Worm (Caenorhabditis elegans) whole organism, young adult: ENCODE measurements around the gene srh-62.

Experiments used
- F22D6.2 ChIP-seq: sonication (generic microtip); optimal IDR thresholded peaks from 2 replicates; lab custom pipeline; 2016; ENCODE audit warnings: mild to moderate bottlenecking, missing genetic modification characterization, missing compliant biosample characterization
- F23B12.7 ChIP-seq: sonication (generic microtip); optimal IDR thresholded peaks from 2 replicates; lab custom pipeline; 2017; ENCODE audit warnings: missing genetic modification characterization, mild to moderate bottlenecking, missing compliant biosample characterization, antibody characterized with exemption, moderate library complexity; ENCODE audit not compliant: insufficient read depth
- F39B2.1 ChIP-seq: fragments of 200-800 bp; sonication (Bioruptor generic); IDR thresholded peaks from 2 replicates; pipeline ENCODE4 v1.3.6; 2022; ENCODE audit warnings: missing genetic modification reagents, missing genetic modification characterization, missing compliant biosample characterization
- F49E8.2 ChIP-seq: sonication (generic microtip); optimal IDR thresholded peaks from 3 replicates; lab custom pipeline; 2017; ENCODE audit warnings: missing genetic modification characterization, mild to moderate bottlenecking, missing compliant biosample characterization, antibody characterized with exemption, moderate library complexity; ENCODE audit not compliant: insufficient read depth
- T26A5.8 ChIP-seq: sonication (generic microtip); optimal IDR thresholded peaks from 2 replicates; lab custom pipeline; 2016; ENCODE audit warnings: missing genetic modification characterization, missing compliant biosample characterization
- Y67H2A.10 ChIP-seq: fragments of 200-800 bp; sonication (Bioruptor generic); conservative IDR thresholded peaks from 2 replicates; pipeline ENCODE4 v1.3.6; 2022; ENCODE audit warnings: missing genetic modification reagents, missing genetic modification characterization, missing compliant biosample characterization
- Y95B8A.8 ChIP-seq: fragments of 200-800 bp; sonication (Bioruptor generic); IDR thresholded peaks from 2 replicates; pipeline ENCODE4 v1.3.6; 2022; ENCODE audit warnings: missing genetic modification reagents, missing genetic modification characterization, missing compliant biosample characterization
- ZK185.1 ChIP-seq: sonication (generic microtip); optimal IDR thresholded peaks from 2 replicates; lab custom pipeline; 2016; ENCODE audit warnings: mild to moderate bottlenecking, missing genetic modification characterization, missing compliant biosample characterization; ENCODE audit not compliant: poor library complexity, severe bottlenecking
- ama-1 ChIP-seq, 3 experiments: fragments of 150-350 bp in 1 of 3; sonication (generic microtip) in 2 of 3; optimal IDR thresholded peaks; 2 replicates each; lab custom pipeline; 2014 to 2018; ENCODE audit warnings: missing biosample characterization in 2 of 3, missing genetic modification characterization in 2 of 3, missing genetic modification reagents in 2 of 3
- bed-1 ChIP-seq: fragments of 200-800 bp; sonication (Bioruptor generic); IDR thresholded peaks from 2 replicates; pipeline ENCODE4 v1.3.6; 2022; ENCODE audit warnings: missing genetic modification reagents, missing genetic modification characterization, missing compliant biosample characterization
- ccch-3 ChIP-seq: fragments of 200-800 bp; sonication (Bioruptor generic); optimal IDR thresholded peaks from 2 replicates; lab custom pipeline; 2018; ENCODE audit warnings: mild to moderate bottlenecking, missing genetic modification characterization, missing compliant biosample characterization
- chd-7 ChIP-seq: sonication (generic microtip); optimal IDR thresholded peaks from 2 replicates; lab custom pipeline; 2016; ENCODE audit warnings: mild to moderate bottlenecking, missing genetic modification characterization, moderate library complexity, missing compliant biosample characterization
- die-1 ChIP-seq: sonication (generic microtip); optimal IDR thresholded peaks from 2 replicates; lab custom pipeline; 2016; ENCODE audit warnings: missing genotype, mild to moderate bottlenecking, missing genetic modification characterization, missing compliant biosample characterization
- dpl-1 ChIP-seq: fragments of 150-350 bp; optimal IDR thresholded peaks from 2 replicates; lab custom pipeline; 2014; ENCODE audit warnings: missing biosample characterization, missing genetic modification reagents, missing genetic modification characterization
- efl-1 ChIP-seq: fragments of 150-350 bp; optimal IDR thresholded peaks from 2 replicates; lab custom pipeline; 2014; ENCODE audit warnings: missing biosample characterization, missing genetic modification reagents, missing genetic modification characterization
- egl-18 ChIP-seq: fragments of 200-800 bp; sonication (Bioruptor generic); IDR thresholded peaks from 2 replicates; pipeline ENCODE4 v1.3.6; 2022; ENCODE audit warnings: missing genetic modification reagents, missing genetic modification characterization, missing compliant biosample characterization
- ets-4 ChIP-seq: fragments of 200-800 bp; sonication (Bioruptor generic); optimal IDR thresholded peaks from 2 replicates; lab custom pipeline; 2018; ENCODE audit warnings: mild to moderate bottlenecking, missing genetic modification characterization, missing compliant biosample characterization
- fkh-3 ChIP-seq: sonication (generic microtip); optimal IDR thresholded peaks from 2 replicates; lab custom pipeline; 2016; ENCODE audit warnings: mild to moderate bottlenecking, missing genetic modification characterization, missing compliant biosample characterization
- hlh-26 ChIP-seq: fragments of 200-800 bp; sonication (Bioruptor generic); conservative IDR thresholded peaks from 2 replicates; pipeline ENCODE4 v1.3.6; 2022; ENCODE audit warnings: missing genetic modification reagents, missing genetic modification characterization, missing compliant biosample characterization
- hmg-20 ChIP-seq: fragments of 200-800 bp; sonication (Bioruptor generic); IDR thresholded peaks from 2 replicates; pipeline ENCODE4 v1.3.6; 2022; ENCODE audit warnings: missing genetic modification reagents, missing genetic modification characterization, missing compliant biosample characterization
- hrde-1 ChIP-seq: sonication (generic microtip); optimal IDR thresholded peaks from 2 replicates; lab custom pipeline; 2016; ENCODE audit warnings: missing genetic modification characterization, mild to moderate bottlenecking, missing compliant biosample characterization, moderate library complexity, missing genotype, missing genetic modification reagents, borderline replicate concordance
- let-526 ChIP-seq: fragments of 200-800 bp; sonication (Bioruptor generic); IDR thresholded peaks from 2 replicates; pipeline ENCODE4 v1.3.6; 2022; ENCODE audit warnings: missing genetic modification reagents, missing genetic modification characterization, missing compliant biosample characterization
- let-607 ChIP-seq, 2 experiments: fragments of 200-800 bp in 1 of 2; sonication (Bioruptor generic) in 1 of 2; sonication (generic microtip) in 1 of 2; optimal IDR thresholded peaks; 2 replicates each; lab custom pipeline; 2016 to 2018; ENCODE audit warnings: mild to moderate bottlenecking in 2 of 2, missing compliant biosample characterization in 2 of 2, missing genetic modification characterization in 2 of 2, moderate library complexity in 2 of 2, missing genotype in 1 of 2
- lin-35 ChIP-seq, 3 experiments: fragments of 150-350 bp in 2 of 3; sonication (generic microtip) in 1 of 3; optimal IDR thresholded peaks; 2 replicates each; lab custom pipeline; 2014 to 2018; ENCODE audit warnings: missing biosample characterization in 3 of 3, missing genetic modification characterization in 3 of 3, missing genetic modification reagents in 3 of 3
- madf-8 ChIP-seq: fragments of 200-800 bp; sonication (Bioruptor generic); conservative IDR thresholded peaks from 2 replicates; pipeline ENCODE4 v1.3.6; 2022; ENCODE audit warnings: missing genetic modification reagents, missing genetic modification characterization, missing compliant biosample characterization
- mxl-1 ChIP-seq: sonication (generic microtip); optimal IDR thresholded peaks from 2 replicates; lab custom pipeline; 2016; ENCODE audit warnings: missing genetic modification characterization, missing compliant biosample characterization
- nhr-90 ChIP-seq: sonication (generic microtip); optimal IDR thresholded peaks from 2 replicates; lab custom pipeline; 2016; ENCODE audit warnings: missing genotype, mild to moderate bottlenecking, missing genetic modification characterization, missing compliant biosample characterization
- rcor-1 ChIP-seq: fragments of 200-800 bp; sonication (Bioruptor generic); IDR thresholded peaks from 2 replicates; pipeline ENCODE4 v1.3.6; 2022; ENCODE audit warnings: missing genetic modification reagents, missing genetic modification characterization, missing compliant biosample characterization
- rpc-1 ChIP-seq, 2 experiments: fragments of 150-350 bp in 1 of 2; sonication (generic microtip) in 1 of 2; optimal IDR thresholded peaks; 2 replicates each; lab custom pipeline; 2014 to 2018; ENCODE audit warnings: missing biosample characterization in 1 of 2, missing genetic modification characterization in 1 of 2, missing genetic modification reagents in 1 of 2, missing genotype in 1 of 2
- sea-2 ChIP-seq: fragments of 200-800 bp; sonication (Bioruptor generic); IDR thresholded peaks from 2 replicates; pipeline ENCODE4 v1.3.6; 2022; ENCODE audit warnings: missing genetic modification characterization, missing compliant biosample characterization
- snpc-1.3 ChIP-seq: sonication (generic microtip); optimal IDR thresholded peaks from 2 replicates; lab custom pipeline; 2017; ENCODE audit warnings: missing genetic modification characterization, mild to moderate bottlenecking, missing compliant biosample characterization, antibody characterized with exemption, moderate library complexity, missing genotype, missing genetic modification reagents; ENCODE audit not compliant: insufficient read depth
- somi-1 ChIP-seq: fragments of 200-800 bp; sonication (Bioruptor generic); optimal IDR thresholded peaks from 2 replicates; lab custom pipeline; 2018; ENCODE audit warnings: mild to moderate bottlenecking, missing genetic modification characterization, missing compliant biosample characterization
- tbp1 ChIP-seq: fragments of 200-800 bp; sonication (Bioruptor generic); optimal IDR thresholded peaks from 2 replicates; lab custom pipeline; 2018; ENCODE audit warnings: mild to moderate bottlenecking, missing genetic modification characterization, missing compliant biosample characterization
- unc-130 ChIP-seq: sonication (generic microtip); optimal IDR thresholded peaks from 2 replicates; lab custom pipeline; 2016; ENCODE audit warnings: missing genetic modification reagents, missing genetic modification characterization, missing compliant biosample characterization
- xnd-1 ChIP-seq: sonication (generic microtip); optimal IDR thresholded peaks from 2 replicates; lab custom pipeline; 2016; ENCODE audit warnings: missing genotype, missing genetic modification reagents, missing genetic modification characterization, missing compliant biosample characterization
- zfh-2 ChIP-seq: fragments of 200-800 bp; sonication (Bioruptor generic); conservative IDR thresholded peaks from 2 replicates; pipeline ENCODE4 v1.3.6; 2022; ENCODE audit warnings: missing genetic modification reagents, missing genetic modification characterization, missing compliant biosample characterization

Gene srh-62

DNA sequence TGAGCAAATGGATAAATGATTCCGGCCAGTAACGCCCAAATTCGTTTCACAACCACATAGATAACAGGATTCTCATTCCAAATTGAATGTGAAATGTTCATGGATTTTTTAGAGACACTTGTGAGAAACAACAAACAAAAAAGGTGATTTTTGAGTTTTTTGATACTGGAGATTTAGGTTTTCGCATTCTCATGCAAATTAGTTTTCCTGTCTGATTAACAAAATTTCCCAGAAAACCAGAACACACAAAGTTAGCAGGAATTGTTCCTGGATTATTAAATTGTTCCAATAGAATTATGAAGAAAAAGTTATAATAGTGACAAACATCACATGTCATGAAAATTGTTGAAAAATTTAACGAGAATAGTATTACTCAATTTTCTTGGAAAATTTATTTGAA lies 40.3 kb upstream of the srh-62 start, which contains the start of gene srh-33:
TSS of gene srh-33 (minus strand) at position 101 of the 400 bp plus-strand sequence.
- TF ChIP-seq madf-8 (no peak), somi-1 (GFP tag; lab: Kevin White, UChicago) (no peak), egl-18 (GFP tag; lab: Robert Waterston, UW) (no peak), F49E8.2 (tag; lab: Kevin White, UChicago) (no peak), ets-4 (GFP tag; lab: Kevin White, UChicago) (no peak), unc-130 (no peak), let-526 (GFP tag; lab: Robert Waterston, UW) (no peak), bed-1 (GFP tag; lab: Robert Waterston, UW) (no peak)

DNA sequence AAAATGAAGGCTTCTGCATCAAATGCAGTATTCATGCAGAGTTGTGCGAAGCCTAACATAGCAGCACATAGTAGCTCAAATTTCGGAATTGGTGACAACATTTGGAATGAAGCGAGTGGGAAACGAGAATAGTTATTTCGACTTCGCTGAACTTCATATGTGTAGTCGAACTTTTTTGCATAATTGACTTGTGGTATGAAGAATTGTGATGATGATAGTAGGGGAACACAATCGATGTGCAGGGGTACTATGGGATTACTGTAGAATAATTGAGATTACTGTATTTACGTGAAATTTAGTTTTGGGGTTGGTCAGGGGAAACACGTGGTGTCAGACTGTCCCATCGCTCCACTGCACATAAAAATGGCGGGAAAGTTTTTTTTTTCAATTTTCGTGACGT lies 38.0 kb upstream of the srh-62 start, which contains the start of gene B0554.7:
TSS of gene B0554.7 (minus strand) at position 101 of the 400 bp plus-strand sequence.
- TF ChIP-seq F39B2.1 (GFP tag; lab: Robert Waterston, UW) (no peak), rpc-1 (optimal IDR thresholded peaks at IDR 0.05; lab: Kevin White, UChicago) (no peak), rpc-1 (tag; optimal IDR thresholded peaks at IDR 0.05; lab: Kevin White, UChicago) (no peak), somi-1 (GFP tag; lab: Kevin White, UChicago) (no peak), nhr-90 (tag; lab: Kevin White, UChicago) (no peak), hrde-1 (tag; lab: Kevin White, UChicago) (no peak), F22D6.2 (tag; lab: Kevin White, UChicago) (no peak), ama-1 (optimal IDR thresholded peaks at IDR 0.05; lab: Kevin White, UChicago) (no peak), ama-1 (GFP tag; optimal IDR thresholded peaks at IDR 0.05; lab: Kevin White, UChicago) (no peak), hlh-26 (GFP tag; lab: Robert Waterston, UW) (no peak), ccch-3 (no peak), T26A5.8 (tag; lab: Kevin White, UChicago) (no peak), let-607 (tag; optimal IDR thresholded peaks at IDR 0.05; lab: Kevin White, UChicago) (no peak), die-1 (tag; lab: Kevin White, UChicago) (no peak), sea-2 (GFP tag; lab: Robert Waterston, UW) (no peak), xnd-1 (tag; lab: Kevin White, UChicago) (no peak), Y67H2A.10 (GFP tag; lab: Robert Waterston, UW) (no peak), Y95B8A.8 (no peak), ZK185.1 (tag; lab: Kevin White, UChicago) (no peak)

DNA sequence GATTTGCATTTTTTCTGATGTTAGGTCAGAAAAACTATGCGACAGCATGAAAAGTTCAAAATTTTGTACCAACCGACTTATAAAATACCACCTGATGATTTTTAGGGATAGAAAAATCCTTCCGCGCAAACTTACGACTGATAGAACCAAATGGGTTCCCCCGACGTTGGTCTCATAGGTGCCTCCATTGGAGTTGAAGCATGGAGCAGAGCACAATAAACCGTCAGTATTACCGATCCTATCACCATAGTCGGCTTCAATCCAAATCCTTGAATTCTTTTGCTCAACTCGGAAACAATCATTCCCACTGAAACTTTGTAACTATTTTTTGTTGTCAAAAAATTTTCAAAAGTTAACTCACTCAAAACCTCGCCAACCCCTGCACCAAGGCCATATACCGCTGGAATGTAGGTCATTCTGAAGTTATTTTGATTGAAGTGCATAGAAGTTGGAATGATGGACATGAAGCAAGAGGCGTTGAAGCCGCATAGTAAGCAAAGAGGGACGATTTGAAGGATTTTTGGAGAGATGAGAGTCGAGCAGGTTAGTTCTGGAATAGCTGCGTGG lies 36.3 kb upstream of the srh-62 start:
- TF ChIP-seq fkh-3 (no peak), mxl-1 (no peak)
- TF ChIP-seq, all 124 proteins: peak for 0

DNA sequence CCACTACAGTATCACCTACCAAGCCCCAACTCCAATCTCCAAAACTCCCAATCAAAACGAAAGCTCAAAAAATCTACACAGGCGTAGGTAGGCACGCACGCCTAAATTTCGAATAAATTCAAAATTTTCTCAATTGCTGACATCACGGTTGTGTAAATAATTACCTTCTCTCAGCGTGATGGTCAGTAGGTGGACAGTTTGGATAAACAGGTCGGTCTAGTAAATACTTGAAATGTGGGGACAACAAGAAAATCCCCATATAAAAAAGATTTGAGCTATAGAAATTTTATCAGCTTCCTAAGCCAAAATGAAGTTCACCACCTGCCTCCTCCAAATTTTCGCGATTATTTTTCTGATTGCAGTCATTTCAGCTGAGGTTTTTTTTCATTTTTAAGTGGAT lies 35.2 kb upstream of the srh-62 start, which contains the start of gene B0554.1:
TSS of gene B0554.1 (plus strand) at position 301 of the 400 bp plus-strand sequence.
- no peak for TF ChIP-seq chd-7 (tag; lab: Kevin White, UChicago)
- no peak for TF ChIP-seq F23B12.7 (tag; lab: Kevin White, UChicago)
- no peak for TF ChIP-seq lin-35 (GFP tag; optimal IDR thresholded peaks at IDR 0.05; lab: Kevin White, UChicago)
- TF ChIP-seq hmg-20 (GFP tag; lab: Robert Waterston, UW) = no peak
- TF ChIP-seq tbp1 = no peak
- TF ChIP-seq let-526 (GFP tag; lab: Robert Waterston, UW) = no peak
- no peak for TF ChIP-seq efl-1
- no peak for TF ChIP-seq zfh-2
- TF ChIP-seq snpc-1.3 (tag; lab: Kevin White, UChicago) = no peak
- no peak for TF ChIP-seq rcor-1
- TF ChIP-seq dpl-1 (GFP tag; lab: Kevin White, UChicago) = no peak
- TF ChIP-seq, all 124 proteins: peak for 0
